Worm (Caenorhabditis elegans): ENCODE measurements around the gene T02G5.14.
A peak's percentile ranks its signal among the peaks of the same experiment; 100 is the strongest.

The T02G5.14 gene

DNA sequence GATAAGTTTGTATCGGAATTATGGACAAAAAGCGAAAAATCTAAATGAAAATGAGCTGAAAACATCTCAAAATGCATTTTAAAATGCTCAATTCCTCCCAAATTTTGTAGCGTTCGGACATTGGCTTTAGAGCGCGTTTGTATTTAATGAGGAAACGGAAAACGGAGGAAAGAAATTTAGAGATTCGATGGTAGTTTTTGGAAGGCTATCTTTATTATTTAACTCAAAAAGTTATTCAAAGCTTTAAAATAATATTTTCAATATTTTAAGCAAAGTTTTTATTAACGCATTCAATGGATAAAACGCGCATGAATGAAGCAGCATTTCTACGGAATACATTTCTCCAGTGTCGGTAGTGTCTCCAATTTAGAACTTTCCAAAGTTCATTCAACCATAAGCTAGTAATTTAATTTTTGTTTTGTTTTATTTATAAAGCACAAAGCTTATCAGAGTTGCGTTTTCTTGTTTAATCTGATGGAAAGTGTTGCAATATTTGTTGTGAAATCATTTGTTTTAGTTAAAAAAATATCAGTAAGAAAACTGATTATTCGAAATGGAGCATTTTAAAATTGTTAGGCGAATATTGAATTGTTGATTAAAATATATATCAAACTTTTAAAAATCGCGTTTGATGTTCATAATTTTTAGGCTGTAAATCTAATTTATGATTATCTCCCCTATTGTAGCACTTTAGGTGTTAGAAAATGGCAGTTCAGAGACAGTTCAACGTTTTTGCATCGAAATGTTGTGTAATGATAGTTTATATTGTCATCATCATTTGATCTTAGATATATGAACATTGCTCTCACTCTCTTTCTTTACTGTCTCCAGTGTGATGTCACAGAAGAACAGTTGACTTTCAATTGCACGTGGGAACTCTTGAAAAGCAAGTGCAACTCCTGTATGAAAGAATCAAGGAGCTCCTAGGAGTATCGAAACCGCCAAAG, 11.3 kb upstream of the T02G5.14 start:
- TF ChIP-seq med-1 (GFP tag; optimal IDR thresholded peaks at IDR 0.05; ENCODE audit: insufficient read depth), result no peak
- 0 out of 2 replicates have a peak, but pooled peaks have one; percentile 41 for TF ChIP-seq ztf-29 (GFP tag; IDR thresholded peaks at IDR 0.05)
- TF ChIP-seq cog-1 (tag; optimal IDR thresholded peaks at IDR 0.05), result peak; percentile 74
- no peak for TF ChIP-seq tab-1 (GFP tag; IDR thresholded peaks at IDR 0.05)
- TF ChIP-seq ztf-23 (GFP tag; IDR thresholded peaks at IDR 0.05), result no peak; the same call in 1 of the 2 replicates
- TF ChIP-seq flt-1 (GFP tag; IDR thresholded peaks at IDR 0.05), result peak; percentile 77
- no peak for TF ChIP-seq T22C8.4 (GFP tag; IDR thresholded peaks at IDR 0.05)
- TF ChIP-seq klf-2 (GFP tag; conservative IDR thresholded peaks at IDR 0.05), result no peak

DNA sequence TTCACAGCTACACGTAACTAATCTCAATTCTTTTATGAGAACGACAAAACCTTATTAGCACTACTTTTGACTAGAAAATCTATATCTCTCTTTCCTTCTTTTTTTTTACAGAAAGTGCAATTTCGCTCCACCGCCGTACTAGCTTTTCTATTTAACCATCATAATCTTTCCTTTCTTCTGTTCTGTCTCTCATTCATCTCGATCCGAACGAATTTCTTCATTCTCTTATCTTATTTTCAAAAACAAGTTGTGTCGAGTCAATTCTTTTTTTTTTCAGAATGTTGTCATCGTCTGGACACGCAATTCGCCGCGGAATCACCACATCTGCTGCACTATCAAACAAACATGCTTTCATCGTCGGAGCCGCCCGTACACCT, 10.6 kb upstream of the T02G5.14 start, which contains the start of gene kat-1:
TSS of gene kat-1 (plus strand) at position 278 of the 377 bp plus-strand sequence.
- TF ChIP-seq T22C8.4 (GFP tag; IDR thresholded peaks at IDR 0.05), result no peak
- no peak for TF ChIP-seq med-1 (GFP tag; optimal IDR thresholded peaks at IDR 0.05; ENCODE audit: insufficient read depth)
- TF ChIP-seq cog-1 (tag; optimal IDR thresholded peaks at IDR 0.05), result no peak
- no peak for TF ChIP-seq tab-1 (GFP tag; IDR thresholded peaks at IDR 0.05)
- TF ChIP-seq ref-1 (GFP tag; conservative IDR thresholded peaks at IDR 0.05), result no peak
- no peak for TF ChIP-seq ztf-23 (GFP tag; IDR thresholded peaks at IDR 0.05)
- no peak for TF ChIP-seq klf-2 (GFP tag; conservative IDR thresholded peaks at IDR 0.05)
- no peak for TF ChIP-seq ztf-29 (GFP tag; IDR thresholded peaks at IDR 0.05)
- TF ChIP-seq flt-1 (GFP tag; IDR thresholded peaks at IDR 0.05), result no peak

DNA sequence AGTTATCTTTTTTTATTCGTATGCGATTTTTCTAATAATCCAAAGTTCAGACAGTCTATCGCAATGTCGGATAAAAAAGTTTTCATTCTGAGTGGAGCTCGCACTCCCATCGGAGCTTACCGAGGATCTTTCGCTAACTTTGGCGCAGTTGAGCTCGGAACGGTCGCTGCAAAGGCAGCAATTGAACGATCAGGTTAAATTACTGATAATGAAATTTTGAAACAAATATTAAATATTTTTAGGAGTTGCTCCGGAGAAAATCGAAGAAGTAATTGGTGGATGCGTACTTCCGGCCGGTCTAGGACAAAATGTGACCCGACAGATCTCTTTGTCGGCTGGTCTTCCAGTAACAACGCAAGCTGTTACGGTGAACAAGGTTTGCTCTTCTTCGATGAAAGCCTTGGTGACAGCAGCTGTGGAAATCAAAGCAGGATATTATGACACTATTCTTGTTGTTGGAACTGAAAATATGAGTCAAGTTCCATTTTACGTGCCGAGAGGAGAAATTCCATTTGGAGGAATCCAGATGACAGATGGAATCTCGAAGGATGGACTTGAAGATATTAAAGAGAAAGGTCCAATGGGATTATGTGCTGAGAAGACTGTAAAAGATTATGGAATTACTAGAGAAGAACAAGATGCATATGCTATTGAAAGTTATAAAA, 8.4 kb upstream of the T02G5.14 start, which contains the start of gene T02G5.7:
TSS of gene T02G5.7 (plus strand) at position 51 of the 665 bp plus-strand sequence.
- TF ChIP-seq T22C8.4 (GFP tag; IDR thresholded peaks at IDR 0.05) (no peak), med-1 (GFP tag; optimal IDR thresholded peaks at IDR 0.05; ENCODE audit: insufficient read depth) (no peak), cog-1 (tag; optimal IDR thresholded peaks at IDR 0.05) (no peak), ztf-29 (GFP tag; IDR thresholded peaks at IDR 0.05) (no peak), ztf-23 (GFP tag; IDR thresholded peaks at IDR 0.05) (no peak), ref-1 (GFP tag; conservative IDR thresholded peaks at IDR 0.05) (no peak), flt-1 (GFP tag; IDR thresholded peaks at IDR 0.05) (no peak), tab-1 (GFP tag; IDR thresholded peaks at IDR 0.05) (no peak), klf-2 (GFP tag; conservative IDR thresholded peaks at IDR 0.05) (no peak)

DNA sequence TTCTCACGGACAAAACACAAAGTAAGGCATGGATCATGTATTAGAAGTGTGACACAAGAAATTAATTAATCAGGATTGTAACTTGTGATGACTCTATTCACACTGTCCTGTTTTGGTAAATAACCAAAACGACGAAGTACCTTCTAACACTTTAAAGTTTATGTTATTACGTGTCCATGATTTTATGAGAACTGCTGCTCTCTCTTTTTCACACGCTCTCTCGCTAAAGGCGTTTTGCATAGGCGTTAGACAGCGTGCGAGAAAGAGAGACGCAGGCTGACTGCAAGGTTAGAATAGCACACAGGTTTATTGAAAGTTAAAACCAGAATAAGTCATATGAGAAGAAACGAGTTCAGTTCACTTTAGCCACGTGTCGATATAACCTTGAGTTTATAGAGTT, 6.0 kb downstream of the T02G5.14 start:
- TF ChIP-seq cog-1 (tag; optimal IDR thresholded peaks at IDR 0.05), result no peak
- TF ChIP-seq med-1 (GFP tag; optimal IDR thresholded peaks at IDR 0.05; ENCODE audit: insufficient read depth), result no peak
- no peak for TF ChIP-seq flt-1 (GFP tag; IDR thresholded peaks at IDR 0.05)
- TF ChIP-seq T22C8.4 (GFP tag; IDR thresholded peaks at IDR 0.05), result no peak
- no peak for TF ChIP-seq ztf-29 (GFP tag; IDR thresholded peaks at IDR 0.05)
- TF ChIP-seq ref-1 (GFP tag; conservative IDR thresholded peaks at IDR 0.05), result no peak
- TF ChIP-seq klf-2 (GFP tag; conservative IDR thresholded peaks at IDR 0.05), result no peak
- no peak for TF ChIP-seq tab-1 (GFP tag; IDR thresholded peaks at IDR 0.05)
- TF ChIP-seq ztf-23 (GFP tag; IDR thresholded peaks at IDR 0.05), result no peak

DNA sequence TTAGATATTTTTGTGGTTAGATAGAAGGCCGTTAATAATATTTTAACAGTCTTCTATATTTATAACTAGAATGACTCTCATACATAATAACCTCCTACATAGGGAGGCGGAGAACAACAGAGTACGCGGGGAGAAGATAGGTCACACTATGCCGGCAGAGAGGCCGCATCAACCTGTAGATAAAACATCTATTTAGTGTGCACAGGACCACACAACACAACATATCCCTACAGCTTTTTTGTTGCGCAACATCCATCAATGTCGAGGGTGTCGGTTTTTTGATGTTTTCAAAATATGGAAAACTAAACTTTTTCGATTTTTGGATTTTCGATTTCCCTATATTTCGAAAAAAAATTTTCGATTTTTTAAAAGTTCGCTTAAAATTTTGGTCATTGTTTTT, 6.7 kb downstream of the T02G5.14 start:
- TF ChIP-seq flt-1 (GFP tag; IDR thresholded peaks at IDR 0.05), result no peak
- TF ChIP-seq ref-1 (GFP tag; conservative IDR thresholded peaks at IDR 0.05), result no peak
- TF ChIP-seq ztf-29 (GFP tag; IDR thresholded peaks at IDR 0.05), result no peak
- TF ChIP-seq tab-1 (GFP tag; IDR thresholded peaks at IDR 0.05), result no peak
- TF ChIP-seq med-1 (GFP tag; optimal IDR thresholded peaks at IDR 0.05; ENCODE audit: insufficient read depth), result no peak
- no peak for TF ChIP-seq cog-1 (tag; optimal IDR thresholded peaks at IDR 0.05)
- TF ChIP-seq ztf-23 (GFP tag; IDR thresholded peaks at IDR 0.05), result no peak

DNA sequence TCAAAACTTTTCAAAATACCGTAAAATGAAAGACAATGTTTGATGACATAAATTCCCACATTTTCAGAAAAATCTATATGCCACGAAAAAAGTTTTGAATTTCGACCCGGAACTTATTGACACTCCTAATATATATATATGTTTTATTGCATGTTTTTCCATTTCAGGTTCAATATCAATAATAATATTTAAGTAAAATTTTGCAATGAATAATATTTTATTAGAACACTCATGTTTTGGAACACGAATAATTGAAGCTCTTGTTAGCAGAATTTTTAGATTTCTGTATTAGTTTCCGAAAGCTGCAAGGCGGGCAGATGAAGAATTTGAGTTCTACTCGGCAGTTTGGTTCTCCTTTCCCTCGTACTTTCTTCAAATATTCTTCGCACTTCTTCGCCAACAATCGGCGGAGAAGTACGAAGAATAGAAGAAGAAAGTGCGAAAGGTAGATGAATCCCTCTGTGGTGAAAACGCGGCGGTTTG, 9.3 kb downstream of the T02G5.14 start, which contains the start of gene T02G5.3:
TSS of gene T02G5.3 (plus strand) at position 51 of the 483 bp plus-strand sequence.
- TF ChIP-seq ztf-29 (GFP tag; IDR thresholded peaks at IDR 0.05) (no peak), flt-1 (GFP tag; IDR thresholded peaks at IDR 0.05) (0 out of 2 replicates have a peak, but pooled peaks have one; percentile 40)

DNA sequence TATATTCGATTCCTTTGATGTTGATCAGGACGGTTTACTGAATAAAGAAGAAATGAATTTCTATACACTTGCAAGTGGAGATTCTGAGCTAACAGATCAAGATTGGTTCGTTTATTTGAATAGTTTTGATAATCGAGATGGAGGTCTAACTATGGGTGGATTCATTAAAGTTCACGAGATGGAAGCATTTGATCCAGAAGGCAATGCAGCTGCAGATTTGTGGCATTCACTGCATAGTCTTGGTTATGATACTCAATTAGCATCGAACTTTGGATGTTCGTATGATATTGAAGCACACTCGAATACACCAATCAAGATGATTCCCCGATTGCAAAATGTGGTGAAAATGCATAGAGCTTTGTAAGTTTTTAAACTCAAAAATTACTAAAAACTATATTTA, 11.8 kb downstream of the T02G5.14 start:
- no peak for TF ChIP-seq T22C8.4 (GFP tag; IDR thresholded peaks at IDR 0.05)
- TF ChIP-seq flt-1 (GFP tag; IDR thresholded peaks at IDR 0.05), result no peak
- no peak for TF ChIP-seq tab-1 (GFP tag; IDR thresholded peaks at IDR 0.05)
- TF ChIP-seq ref-1 (GFP tag; conservative IDR thresholded peaks at IDR 0.05), result no peak
- TF ChIP-seq med-1 (GFP tag; optimal IDR thresholded peaks at IDR 0.05; ENCODE audit: insufficient read depth), result no peak
- no peak for TF ChIP-seq ztf-23 (GFP tag; IDR thresholded peaks at IDR 0.05)
- no peak for TF ChIP-seq ztf-29 (GFP tag; IDR thresholded peaks at IDR 0.05)
- TF ChIP-seq klf-2 (GFP tag; conservative IDR thresholded peaks at IDR 0.05), result no peak
- TF ChIP-seq cog-1 (tag; optimal IDR thresholded peaks at IDR 0.05), result no peak

DNA sequence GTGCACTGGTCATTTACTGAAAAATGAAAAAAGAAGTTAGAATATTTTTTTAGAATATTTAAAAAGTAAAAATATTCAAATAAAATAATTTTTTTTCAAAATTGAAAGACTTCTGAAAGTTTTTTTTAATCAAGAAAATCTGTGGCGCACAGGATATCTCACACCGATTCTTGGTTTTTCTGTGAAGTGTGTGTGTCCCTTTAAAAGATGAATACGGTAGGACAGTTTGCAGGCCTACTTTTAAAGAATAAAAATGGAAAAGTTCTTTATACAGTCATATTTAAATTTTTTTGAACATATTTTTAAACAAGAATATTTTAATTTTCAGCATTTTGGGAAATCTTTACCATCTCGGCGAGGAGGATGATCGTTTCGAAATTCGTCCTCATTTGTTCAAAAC, 14.5 kb downstream of the T02G5.14 start, which contains the start of gene mct-5:
TSS of gene mct-5 (minus strand) at position 16 of the 400 bp plus-strand sequence.
- TF ChIP-seq klf-2 (GFP tag; conservative IDR thresholded peaks at IDR 0.05), result no peak
- TF ChIP-seq ztf-23 (GFP tag; IDR thresholded peaks at IDR 0.05), result no peak
- no peak for TF ChIP-seq med-1 (GFP tag; optimal IDR thresholded peaks at IDR 0.05; ENCODE audit: insufficient read depth)
- TF ChIP-seq T22C8.4 (GFP tag; IDR thresholded peaks at IDR 0.05), result no peak
- TF ChIP-seq cog-1 (tag; optimal IDR thresholded peaks at IDR 0.05), result no peak
- no peak for TF ChIP-seq flt-1 (GFP tag; IDR thresholded peaks at IDR 0.05)
- TF ChIP-seq tab-1 (GFP tag; IDR thresholded peaks at IDR 0.05), result no peak
- no peak for TF ChIP-seq ref-1 (GFP tag; conservative IDR thresholded peaks at IDR 0.05)
- no peak for TF ChIP-seq ztf-29 (GFP tag; IDR thresholded peaks at IDR 0.05)

DNA sequence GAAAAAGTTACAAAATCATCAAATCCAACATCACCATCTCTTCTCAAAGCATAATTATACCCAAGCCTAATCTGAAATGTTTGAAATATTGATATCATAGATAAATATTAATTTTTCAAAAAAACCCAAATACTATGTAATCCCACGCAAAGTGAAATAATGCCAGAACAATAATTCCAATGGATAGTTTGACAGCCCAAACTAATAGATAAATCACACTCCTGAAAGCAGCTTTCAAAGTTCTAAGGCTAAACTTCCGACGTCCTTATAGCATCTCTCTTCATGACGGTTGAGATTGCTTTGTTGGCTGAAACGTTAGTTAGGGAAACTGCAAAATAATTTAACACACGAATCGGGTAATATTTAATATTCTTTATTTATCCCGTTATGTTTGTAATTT, 15.1 kb downstream of the T02G5.14 start:
- TF ChIP-seq med-1 (GFP tag; optimal IDR thresholded peaks at IDR 0.05; ENCODE audit: insufficient read depth) (no peak), ztf-29 (GFP tag; IDR thresholded peaks at IDR 0.05) (no peak), klf-2 (GFP tag; conservative IDR thresholded peaks at IDR 0.05) (no peak), flt-1 (GFP tag; IDR thresholded peaks at IDR 0.05) (no peak), ref-1 (GFP tag; conservative IDR thresholded peaks at IDR 0.05) (no peak), T22C8.4 (GFP tag; IDR thresholded peaks at IDR 0.05) (no peak), ztf-23 (GFP tag; IDR thresholded peaks at IDR 0.05) (no peak), tab-1 (GFP tag; IDR thresholded peaks at IDR 0.05) (no peak), cog-1 (tag; optimal IDR thresholded peaks at IDR 0.05) (no peak)

All from whole organism, midembryonic.